Worm (Caenorhabditis elegans): ENCODE results near the gene R02F2.4.

The R02F2.4 gene

DNA sequence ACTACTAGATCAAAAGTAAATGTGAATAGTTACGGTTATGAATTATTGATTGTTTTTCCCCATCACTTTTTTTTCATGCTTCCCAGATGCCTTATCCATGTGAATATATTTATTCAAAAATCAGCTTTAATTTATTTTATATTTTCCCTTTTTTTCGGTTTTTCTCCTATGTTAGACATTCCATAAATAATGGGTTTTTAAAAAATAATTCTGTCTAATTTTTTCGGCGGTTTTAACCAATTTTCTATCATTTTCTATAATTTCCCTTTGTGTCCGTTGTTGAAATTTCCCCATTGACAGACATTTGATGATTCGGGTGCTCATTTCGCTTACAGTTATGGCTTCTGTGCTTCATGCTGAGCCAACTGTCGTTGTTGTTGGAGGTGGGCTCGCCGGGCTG lies 23.0 kb upstream of the R02F2.4 start, which contains the start of gene F48E8.3:
F48E8.3 (plus strand) TSS at position 301 of the 400 bp plus-strand sequence.
- TF ChIP-seq mdl-1 (tag; optimal IDR thresholded peaks at IDR 0.05), result no peak
- TF ChIP-seq lin-13 (GFP tag; optimal IDR thresholded peaks at IDR 0.05), result no peak
- TF ChIP-seq nhr-11 (tag; optimal IDR thresholded peaks at IDR 0.05), result no peak
- no peak for TF ChIP-seq lsy-2 (tag; optimal IDR thresholded peaks at IDR 0.05)

DNA sequence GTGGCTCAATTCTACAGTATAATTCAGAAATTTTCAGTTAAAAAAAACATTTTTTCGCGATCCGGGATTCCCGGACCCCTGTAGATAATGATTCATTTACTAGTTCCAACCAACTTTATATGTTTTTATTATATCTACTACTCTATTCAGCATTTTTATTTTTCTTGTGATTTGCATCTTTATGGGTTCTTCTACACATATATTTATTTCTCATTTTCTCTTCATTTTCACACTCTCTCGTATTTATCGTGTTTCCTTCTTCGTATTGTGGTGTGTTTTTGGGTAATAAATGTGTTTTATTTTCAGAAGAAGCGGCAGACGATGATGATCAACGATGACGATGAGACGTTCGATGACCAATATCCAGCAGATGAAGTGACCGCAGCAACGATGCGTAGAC lies 20.0 kb upstream of the R02F2.4 start, which contains the start of gene F48E8.2:
F48E8.2 (plus strand) TSS at position 301 of the 400 bp plus-strand sequence.
- TF ChIP-seq ztf-11 (tag; optimal IDR thresholded peaks at IDR 0.05) (no peak), unc-39 (tag; optimal IDR thresholded peaks at IDR 0.05) (no peak), alr-1 (tag; optimal IDR thresholded peaks at IDR 0.05) (no peak), sma-9 (GFP tag; optimal IDR thresholded peaks at IDR 0.05) (no peak), sma-9 (tag; optimal IDR thresholded peaks at IDR 0.05) (no peak), lsy-2 (tag; optimal IDR thresholded peaks at IDR 0.05) (no peak), F13H6.1 (tag; optimal IDR thresholded peaks at IDR 0.05) (no peak), nhr-25 (tag; optimal IDR thresholded peaks at IDR 0.05) (no peak), ceh-82 (tag; optimal IDR thresholded peaks at IDR 0.05) (no peak), unc-55 (GFP tag; optimal IDR thresholded peaks at IDR 0.05) (no peak), skn-1 (tag; optimal IDR thresholded peaks at IDR 0.05) (no peak), R02D3.7 (tag; optimal IDR thresholded peaks at IDR 0.05) (no peak), lin-39 (tag; optimal IDR thresholded peaks at IDR 0.05) (no peak), blmp-1 (tag; optimal IDR thresholded peaks at IDR 0.05; ENCODE audit: insufficient read depth) (no peak), Y55F3AM.14 (GFP tag; optimal IDR thresholded peaks at IDR 0.05) (no peak), mab-5 (tag; optimal IDR thresholded peaks at IDR 0.05) (no peak), dmd-4 (tag; optimal IDR thresholded peaks at IDR 0.05) (no peak), crh-2 (tag; optimal IDR thresholded peaks at IDR 0.05) (no peak), ZK546.5 (tag; optimal IDR thresholded peaks at IDR 0.05) (no peak), peb-1 (tag; optimal IDR thresholded peaks at IDR 0.05) (no peak), elt-3 (tag; optimal IDR thresholded peaks at IDR 0.05) (no peak)

DNA sequence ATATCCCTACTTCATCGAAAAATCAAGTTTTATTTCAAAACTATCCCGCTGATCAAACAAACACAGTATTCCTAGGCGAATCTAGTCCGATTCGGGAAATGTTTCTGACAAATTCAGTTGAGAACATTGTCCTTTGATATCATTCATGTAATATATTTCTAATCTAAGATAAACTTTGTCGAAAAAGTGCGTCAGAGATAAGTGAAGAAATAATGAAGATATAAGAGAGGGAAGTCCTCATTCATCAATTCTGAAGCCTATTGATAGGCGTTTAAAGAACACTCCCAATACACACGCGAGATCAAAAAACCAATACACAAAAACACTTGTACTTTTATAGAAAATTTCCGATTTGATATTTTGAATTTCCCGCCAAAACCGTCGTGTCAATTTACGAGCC lies 19.2 kb upstream of the R02F2.4 start:
- no peak for TF ChIP-seq crh-2 (tag; optimal IDR thresholded peaks at IDR 0.05)
- no peak for TF ChIP-seq dmd-4 (tag; optimal IDR thresholded peaks at IDR 0.05)
- TF ChIP-seq fos-1 (tag; optimal IDR thresholded peaks at IDR 0.05), result peak; percentile 29
- peak; percentile 65 for TF ChIP-seq sma-9 (GFP tag; optimal IDR thresholded peaks at IDR 0.05)
- TF ChIP-seq sma-9 (tag; optimal IDR thresholded peaks at IDR 0.05), result no peak
- peak; percentile 46 for TF ChIP-seq sma-3 (GFP tag; optimal IDR thresholded peaks at IDR 0.05)
- TF ChIP-seq nhr-21 (tag; optimal IDR thresholded peaks at IDR 0.05), result peak; percentile 57

DNA sequence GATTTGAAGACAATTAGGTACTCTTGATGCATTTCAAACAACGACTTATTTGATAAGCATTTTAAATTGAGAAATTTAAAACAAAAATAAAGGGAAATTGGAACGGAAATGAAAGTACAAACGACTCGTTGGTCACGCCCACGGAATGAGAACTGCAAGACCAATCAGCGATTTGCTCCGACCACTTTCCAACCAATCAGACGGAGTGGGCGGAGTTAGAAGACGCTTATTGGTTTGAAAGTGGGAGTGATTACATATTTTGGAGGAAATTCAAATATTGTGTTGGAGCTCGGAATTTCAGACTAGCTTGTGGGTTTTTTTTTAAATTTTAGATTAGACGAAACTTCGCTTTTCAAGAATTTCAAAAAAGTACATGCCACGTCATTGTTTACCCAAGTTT lies 15.0 kb upstream of the R02F2.4 start:
- TF ChIP-seq snpc-4 (tag; optimal IDR thresholded peaks at IDR 0.05) (no peak), nhr-21 (tag; optimal IDR thresholded peaks at IDR 0.05) (no peak), F13H6.1 (tag; optimal IDR thresholded peaks at IDR 0.05) (no peak)

DNA sequence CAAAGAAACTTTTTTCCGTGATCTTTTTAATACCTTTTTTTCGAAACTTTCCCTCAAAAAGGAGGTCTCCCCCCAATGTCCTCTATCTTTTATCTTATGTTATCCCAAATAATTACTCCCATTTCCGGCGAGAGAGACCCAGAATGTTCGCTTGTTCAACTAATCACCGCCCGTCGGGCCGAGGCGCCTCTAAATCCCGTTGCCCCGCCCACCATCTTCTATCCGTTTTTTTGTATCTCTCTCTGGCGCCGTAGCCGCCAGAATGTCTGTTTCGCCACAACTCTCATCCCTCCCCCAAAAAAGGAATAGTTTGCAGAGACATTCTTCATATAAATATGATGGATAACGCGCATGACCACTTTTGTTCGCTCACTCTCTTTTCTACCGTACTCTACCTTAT lies 11.4 kb upstream of the R02F2.4 start:
- TF ChIP-seq elt-3 (tag; optimal IDR thresholded peaks at IDR 0.05) (no peak), blmp-1 (tag; optimal IDR thresholded peaks at IDR 0.05; ENCODE audit: insufficient read depth) (peak; percentile 27), ZK546.5 (tag; optimal IDR thresholded peaks at IDR 0.05) (no peak), sma-9 (GFP tag; optimal IDR thresholded peaks at IDR 0.05) (peak; percentile 80), sma-9 (tag; optimal IDR thresholded peaks at IDR 0.05) (no peak), nhr-21 (tag; optimal IDR thresholded peaks at IDR 0.05) (peak; percentile 54), egl-27 (tag; optimal IDR thresholded peaks at IDR 0.05) (peak; percentile 68), ceh-16 (tag; optimal IDR thresholded peaks at IDR 0.05) (no peak), skn-1 (tag; optimal IDR thresholded peaks at IDR 0.05) (no peak), nhr-12 (tag; optimal IDR thresholded peaks at IDR 0.05) (no peak), lsy-2 (tag; optimal IDR thresholded peaks at IDR 0.05) (peak in 1 of 2 experiments; percentile 2), Y55F3AM.14 (GFP tag; optimal IDR thresholded peaks at IDR 0.05) (no peak), unc-62 (GFP tag; optimal IDR thresholded peaks at IDR 0.05) (no peak), ztf-1 (GFP tag; conservative IDR thresholded peaks at IDR 0.05) (no peak), gmeb-1 (tag; optimal IDR thresholded peaks at IDR 0.05) (peak; percentile 35), sma-3 (GFP tag; optimal IDR thresholded peaks at IDR 0.05) (peak; percentile 97), peb-1 (tag; optimal IDR thresholded peaks at IDR 0.05) (no peak), fos-1 (tag; optimal IDR thresholded peaks at IDR 0.05) (peak; percentile 14)
